Fruit fly (Drosophila melanogaster): ENCODE results near the gene Spn77Bb.

DNA sequence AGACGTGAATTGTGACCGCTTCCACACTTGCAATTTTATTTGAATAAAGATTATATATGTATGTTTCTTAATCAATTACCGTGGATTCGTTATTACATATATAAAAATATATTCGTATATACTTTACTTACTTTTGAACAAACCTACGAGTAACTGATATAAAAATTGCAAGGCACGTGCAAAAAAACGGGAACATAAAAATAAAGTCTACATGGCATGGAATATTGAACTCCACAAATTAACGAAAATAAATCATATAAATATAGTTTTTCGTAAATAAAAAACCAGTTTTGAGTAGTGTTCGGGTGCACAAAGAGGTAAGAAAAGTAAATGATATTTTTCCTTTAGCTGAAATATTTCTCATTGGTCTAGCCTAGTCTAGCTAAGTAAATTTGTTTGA, 21.6 kb downstream of the Spn77Bb start, which contains the start of gene Spn77Bc:
- TF ChIP-seq insv (optimal IDR thresholded peaks at IDR 0.05) (no peak), psq (optimal IDR thresholded peaks at IDR 0.05) (no peak)
